Fruit fly (Drosophila melanogaster): ENCODE measurements around the gene Acam.

Gene Acam

DNA sequence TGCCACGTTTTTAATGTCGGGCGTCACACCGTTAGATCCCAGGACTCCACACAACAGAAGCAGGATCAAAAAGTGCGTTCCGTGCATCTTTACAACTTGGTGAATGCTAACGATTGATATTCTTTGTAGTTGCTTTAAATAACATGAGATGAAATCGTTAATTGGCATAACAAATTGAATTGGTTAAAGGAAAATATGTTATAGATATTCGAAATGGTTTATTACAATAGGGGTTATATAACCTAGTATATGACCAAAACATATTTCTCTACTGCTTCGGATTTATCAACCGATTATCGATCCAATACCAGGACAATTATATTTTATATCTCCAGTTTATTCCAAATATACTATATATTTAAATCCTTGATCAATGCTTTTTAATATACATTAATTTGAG is 17.9 kb downstream of the Acam start, which contains the start of gene Mst57Dc:
Gene Mst57Dc (minus strand): TSS at position 101 of the 400 bp plus-strand sequence.
- no peak for TF ChIP-seq CG17801 (GFP tag; optimal IDR thresholded peaks at IDR 0.05; ENCODE audit: partially characterized antibody)

DNA sequence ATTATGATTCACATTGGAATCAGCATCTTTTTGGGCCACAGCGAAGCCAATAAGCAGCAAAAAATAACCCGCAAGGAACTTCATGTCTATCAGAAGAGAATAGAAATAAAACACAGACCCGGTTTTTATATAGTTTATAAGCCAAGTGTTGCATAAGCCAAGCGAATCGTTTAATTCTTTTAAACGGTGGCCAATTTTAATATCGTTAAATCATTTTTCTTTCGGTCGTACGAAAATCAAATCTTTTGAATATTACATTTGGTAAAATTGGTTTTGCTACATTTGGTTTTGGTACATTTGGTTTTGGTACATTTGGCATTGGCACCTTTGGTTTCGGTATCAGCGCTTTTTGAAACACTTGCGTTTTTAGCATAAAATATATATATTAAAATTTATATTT is 18.4 kb downstream of the Acam start, which contains the start of gene Sfp96F:
Gene Sfp96F (minus strand): TSS at position 101 of the 400 bp plus-strand sequence.
- TF ChIP-seq CG17801 (GFP tag; optimal IDR thresholded peaks at IDR 0.05; ENCODE audit: partially characterized antibody), result no peak

DNA sequence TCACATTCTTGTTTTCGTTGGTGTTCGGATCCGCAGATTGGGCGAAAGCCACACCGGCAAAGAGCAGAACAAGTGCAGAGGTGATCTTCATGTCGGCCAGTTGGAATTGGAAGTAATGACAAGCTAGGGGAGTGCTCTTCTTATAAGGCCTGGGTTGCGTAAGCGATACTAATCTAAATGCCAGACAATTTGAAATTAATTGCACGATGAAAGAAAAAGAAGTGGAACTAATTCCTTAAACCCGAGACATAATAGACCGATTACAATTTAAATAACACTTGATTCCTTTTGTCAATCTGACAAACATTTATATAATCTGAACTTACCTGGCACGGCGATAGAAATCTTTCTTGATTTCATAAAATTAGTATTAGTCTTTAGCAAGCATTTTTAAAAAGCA is 19.1 kb downstream of the Acam start, which contains the start of gene Mst57Db:
Gene Mst57Db (minus strand): TSS at position 101 of the 400 bp plus-strand sequence.
- no peak for TF ChIP-seq CG17801 (GFP tag; optimal IDR thresholded peaks at IDR 0.05; ENCODE audit: partially characterized antibody)

DNA sequence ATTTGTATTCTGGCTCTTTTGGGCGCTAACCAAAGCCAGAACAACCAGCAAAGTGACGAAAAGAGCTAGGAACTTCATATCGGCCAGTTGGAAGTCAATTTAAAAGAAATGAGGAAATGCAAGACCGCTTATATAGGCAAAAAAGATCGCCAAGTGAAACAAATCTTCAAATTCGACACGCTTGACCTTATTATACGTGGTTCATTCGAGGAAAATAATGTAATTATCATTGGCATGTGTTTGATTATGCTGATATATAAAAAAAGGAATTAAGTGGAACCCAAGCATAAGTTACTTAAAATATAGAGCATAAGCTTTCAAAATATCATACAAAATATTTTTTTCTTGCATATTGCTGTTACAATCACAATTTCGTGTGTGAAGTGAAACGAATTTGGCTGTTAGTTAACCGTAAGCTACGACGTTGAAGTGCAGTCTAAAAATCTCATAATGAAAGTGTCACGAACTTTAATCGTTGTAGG is 20.1 kb downstream of the Acam start, which contains the start of the genes Mst57Da and alpha4GT2:
Gene Mst57Da (minus strand): TSS at position 101 of the 482 bp plus-strand sequence.
Gene alpha4GT2 (plus strand): TSS at position 432 of the 482 bp plus-strand sequence.
- TF ChIP-seq CG17801 (GFP tag; optimal IDR thresholded peaks at IDR 0.05; ENCODE audit: partially characterized antibody), result no peak

DNA sequence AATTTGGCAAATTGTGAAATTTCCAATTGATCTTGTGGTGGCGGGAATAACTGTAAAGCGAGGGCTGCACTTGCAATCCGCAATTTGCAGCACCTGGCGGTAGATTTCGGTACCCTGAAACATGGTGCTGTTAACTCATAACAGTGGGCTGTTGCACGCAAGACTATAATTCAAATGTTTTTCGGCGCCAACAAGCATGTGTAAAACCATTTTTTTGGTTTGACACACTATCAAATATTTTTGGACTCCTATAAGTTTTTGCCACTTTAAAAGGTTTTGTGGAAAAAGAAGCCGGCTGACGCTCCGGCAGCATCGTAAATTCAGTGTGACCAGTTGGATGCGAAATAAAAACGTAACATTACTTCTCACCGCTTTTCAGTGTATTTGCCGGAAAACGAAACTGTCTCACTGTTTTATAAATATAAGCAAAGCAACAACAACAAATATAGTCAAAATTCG is 39.5 kb downstream of the Acam start, which contains the start of the genes CG14545 and CG5886:
Gene CG14545 (minus strand): TSS at position 68 of the 459 bp plus-strand sequence.
Gene CG5886 (plus strand): TSS at position 409 of the 459 bp plus-strand sequence.
- no peak for TF ChIP-seq CG17801 (GFP tag; optimal IDR thresholded peaks at IDR 0.05; ENCODE audit: partially characterized antibody)

DNA sequence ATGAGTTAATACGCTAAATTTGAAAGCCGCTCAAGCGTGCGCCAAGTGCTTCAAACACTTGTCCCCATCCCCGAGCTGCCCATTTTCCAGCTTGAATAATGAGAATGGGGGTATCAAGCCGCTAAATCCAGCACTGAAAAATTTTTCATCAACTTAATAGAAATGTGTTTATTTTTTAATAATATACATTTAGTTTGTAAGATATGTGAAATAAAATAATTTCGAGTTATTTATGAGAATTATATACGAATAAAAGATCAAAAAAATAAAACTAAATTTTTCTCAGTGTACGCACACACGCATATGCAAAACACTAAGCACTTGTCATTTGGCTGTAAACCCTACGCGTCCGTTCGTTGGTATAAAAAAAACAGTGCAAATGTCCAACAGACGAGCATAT is 43.1 kb downstream of the Acam start:
- no peak for TF ChIP-seq CG17801 (GFP tag; optimal IDR thresholded peaks at IDR 0.05; ENCODE audit: partially characterized antibody)

DNA sequence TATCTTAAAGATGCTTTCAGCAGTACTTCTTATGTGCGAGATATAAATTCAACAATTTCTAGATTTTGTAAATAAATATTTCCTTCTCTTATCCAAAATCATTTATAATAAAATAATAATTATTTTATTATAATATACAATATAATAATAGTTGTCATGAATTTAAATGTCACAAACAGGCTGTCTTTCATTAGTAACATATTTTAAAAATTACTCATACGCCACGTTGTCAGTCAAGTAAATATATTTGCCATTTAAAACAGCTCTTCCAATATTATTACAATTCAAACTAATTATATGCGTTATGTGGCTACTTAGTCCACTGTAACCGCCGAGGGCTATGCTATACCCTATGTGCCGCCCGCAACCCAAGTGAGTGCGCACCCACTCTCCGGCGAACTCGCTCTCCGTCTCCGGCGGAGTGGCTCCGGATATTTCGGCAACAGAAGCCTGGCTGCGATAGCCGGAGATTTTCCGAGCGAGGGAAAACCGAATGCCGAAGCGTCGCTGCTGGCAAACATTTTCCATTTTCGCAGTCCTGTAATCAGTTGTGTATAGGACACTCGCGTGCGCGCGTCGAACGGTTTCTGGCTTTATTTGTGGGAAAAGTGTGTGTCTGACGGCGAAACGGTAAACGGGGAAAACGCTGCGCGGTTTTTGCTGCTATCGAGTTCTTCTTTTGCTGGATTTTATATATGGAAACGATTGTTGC is 44.0 kb downstream of the Acam start, which contains the start of gene CG5890:
Gene CG5890 (plus strand): TSS at position 561 of the 712 bp plus-strand sequence.
- TF ChIP-seq CG17801 (GFP tag; optimal IDR thresholded peaks at IDR 0.05; ENCODE audit: partially characterized antibody), result no peak

Data from ovary, adult (tissue).